Fruit fly (Drosophila melanogaster): ENCODE measurements around the gene Tektin-C.
A peak's percentile ranks its signal among the peaks of the same experiment; 100 is the strongest.

The Tektin-C gene

DNA sequence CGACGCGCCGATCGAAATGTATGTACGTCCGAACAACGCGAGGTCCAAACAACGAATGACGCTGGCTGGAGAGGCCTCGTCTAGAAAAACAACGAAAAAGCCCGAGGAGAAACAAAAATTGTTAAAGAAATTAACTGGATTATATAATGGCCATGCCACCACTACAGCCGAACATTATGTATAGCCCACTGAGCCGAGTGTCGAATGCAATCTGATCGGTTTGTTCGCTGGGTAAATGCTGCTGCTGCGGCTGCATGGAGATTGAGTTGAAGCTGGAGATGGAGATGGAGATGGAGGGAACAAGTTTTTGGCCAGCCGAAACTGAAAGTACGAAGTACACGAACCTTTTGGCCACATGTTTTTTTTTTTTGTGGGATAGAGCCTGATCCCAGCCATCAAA, 9.7 kb downstream of the Tektin-C start, which contains the start of gene Cralbp:
Gene Cralbp, minus strand, starts transcription at position 115 of the 400 bp plus-strand sequence.
- TF ChIP-seq CG8478 (optimal IDR thresholded peaks at IDR 0.05): no peak
- TF ChIP-seq pan (optimal IDR thresholded peaks at IDR 0.05): no peak
- no peak for TF ChIP-seq EcR (GFP tag; optimal IDR thresholded peaks at IDR 0.05)
- no peak for TF ChIP-seq usp (GFP tag; optimal IDR thresholded peaks at IDR 0.05)

DNA sequence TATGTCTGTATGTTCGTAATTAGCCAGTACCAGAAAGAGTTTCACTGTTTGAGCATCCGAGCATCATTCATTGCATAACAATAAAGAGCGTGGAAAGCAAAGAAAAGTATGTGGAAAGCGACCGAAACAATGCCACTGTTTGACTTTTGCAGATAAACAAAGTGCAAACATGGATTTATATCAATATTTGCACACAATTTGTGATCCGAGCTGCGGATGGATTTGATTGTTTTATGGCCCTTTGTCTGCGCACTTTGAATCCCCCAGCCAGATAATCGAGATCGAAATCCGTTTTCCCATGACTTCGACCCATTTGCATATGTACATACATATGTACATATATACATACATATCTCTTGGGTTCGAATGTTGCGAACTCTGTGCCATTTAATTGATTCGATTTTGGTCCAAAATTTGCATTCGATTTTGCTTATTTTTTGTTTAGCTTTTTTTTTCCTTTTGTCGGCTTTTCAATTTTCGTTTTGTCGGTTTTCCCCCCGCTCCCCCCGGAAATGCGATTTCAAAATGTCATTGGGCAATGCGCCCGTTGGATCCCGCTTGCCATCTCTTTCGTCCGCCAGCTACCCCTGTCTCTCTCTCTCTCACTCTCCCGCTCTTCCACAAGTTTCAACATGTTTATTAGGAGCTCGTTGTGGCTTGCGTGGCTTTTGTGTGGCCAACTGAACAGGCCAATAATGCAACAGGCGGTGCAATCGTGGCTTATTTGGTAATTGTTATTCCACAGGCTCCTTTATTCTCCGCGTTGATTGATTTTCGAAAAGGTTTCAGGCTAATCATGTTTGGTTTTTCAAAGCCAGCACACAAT, 10.9 kb downstream of the Tektin-C start:
- TF ChIP-seq EcR (GFP tag; optimal IDR thresholded peaks at IDR 0.05) (no peak), usp (GFP tag; optimal IDR thresholded peaks at IDR 0.05) (no peak), psq (optimal IDR thresholded peaks at IDR 0.05) (no peak), CG8478 (optimal IDR thresholded peaks at IDR 0.05) (no peak), Dll (optimal IDR thresholded peaks at IDR 0.05) (no peak), pan (optimal IDR thresholded peaks at IDR 0.05) (no peak)

DNA sequence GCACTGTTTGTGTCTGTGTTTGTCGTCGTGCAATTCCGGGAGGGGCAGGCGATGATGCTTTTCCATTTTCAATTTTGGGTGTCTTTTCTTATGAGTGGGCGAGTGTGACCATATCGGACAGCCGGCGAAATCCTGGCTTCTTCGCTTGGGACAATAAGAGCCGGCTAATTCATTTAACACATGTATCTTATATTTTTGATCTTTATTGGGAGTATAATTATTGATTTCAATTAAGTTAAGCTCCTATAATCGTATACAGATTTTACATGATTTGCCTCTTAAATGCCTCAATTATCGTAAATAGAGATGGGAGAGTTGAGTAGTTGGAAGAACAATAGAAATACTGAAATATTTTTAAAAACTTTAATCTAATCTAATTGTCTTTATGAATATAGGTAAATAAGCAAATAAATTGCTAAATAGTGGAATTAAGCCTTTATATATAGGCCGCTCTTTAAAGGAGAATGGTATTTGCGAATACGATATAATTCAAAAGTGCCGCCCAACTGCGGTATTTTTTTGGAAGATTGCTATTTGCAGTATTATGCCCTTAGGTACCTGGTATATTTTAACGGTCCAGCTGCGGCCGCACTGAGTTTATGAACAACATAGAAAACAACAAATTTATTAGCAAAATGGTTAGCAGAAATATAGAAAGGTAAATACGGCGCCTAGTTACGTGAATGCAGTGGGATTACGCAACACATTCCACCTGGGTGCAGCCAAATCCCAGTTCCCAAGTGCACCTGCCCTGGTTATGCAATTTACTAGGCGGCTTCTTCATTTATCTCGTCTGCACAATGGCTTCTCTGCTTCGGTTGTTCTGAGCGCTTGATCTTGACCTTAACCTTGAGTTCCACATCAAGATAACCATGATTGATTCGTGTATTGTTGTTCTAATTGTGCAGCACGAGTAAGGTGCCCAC, 16.6 kb downstream of the Tektin-C start, which contains the start of the genes Myt1, PGRP-LD and Pmi:
Gene Myt1, minus strand, starts transcription at position 116 of the 926 bp plus-strand sequence.
Gene PGRP-LD, plus strand, starts transcription at position 576 of the 926 bp plus-strand sequence.
Gene Pmi, plus strand, starts transcription at position 576 of the 926 bp plus-strand sequence.
- no peak for TF ChIP-seq CG8478 (optimal IDR thresholded peaks at IDR 0.05)
- no peak for TF ChIP-seq pan (optimal IDR thresholded peaks at IDR 0.05)
- no peak for TF ChIP-seq EcR (GFP tag; optimal IDR thresholded peaks at IDR 0.05)
- no peak for TF ChIP-seq Dll (optimal IDR thresholded peaks at IDR 0.05)
- no peak for TF ChIP-seq usp (GFP tag; optimal IDR thresholded peaks at IDR 0.05)
- TF ChIP-seq psq (optimal IDR thresholded peaks at IDR 0.05): no peak

DNA sequence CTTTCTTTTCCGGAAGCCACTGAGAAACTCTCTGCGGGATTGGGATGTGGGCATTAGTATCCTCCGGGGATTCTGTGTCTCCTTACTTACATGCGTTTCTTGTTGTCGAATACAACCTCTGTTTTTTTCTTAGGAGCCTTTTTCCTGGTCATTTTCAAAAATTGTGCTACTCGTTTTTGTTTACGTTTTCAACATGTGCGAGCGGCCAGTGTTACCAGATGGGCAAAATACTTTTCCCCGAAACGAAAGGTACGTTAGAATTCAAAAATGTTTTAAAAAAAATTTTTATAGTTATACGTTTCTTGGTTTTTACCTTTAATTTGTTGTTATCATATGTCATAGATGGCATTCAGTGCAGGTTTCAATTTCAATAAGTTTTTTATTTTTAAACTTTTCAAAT, 19.2 kb downstream of the Tektin-C start, which contains the start of gene vito:
Gene vito, minus strand, starts transcription at position 220 of the 400 bp plus-strand sequence.
- TF ChIP-seq usp (GFP tag; optimal IDR thresholded peaks at IDR 0.05): no peak
- no peak for TF ChIP-seq CG8478 (optimal IDR thresholded peaks at IDR 0.05)
- TF ChIP-seq Dll (optimal IDR thresholded peaks at IDR 0.05): no peak
- no peak for TF ChIP-seq pan (optimal IDR thresholded peaks at IDR 0.05)
- TF ChIP-seq EcR (GFP tag; optimal IDR thresholded peaks at IDR 0.05): no peak
- TF ChIP-seq psq (optimal IDR thresholded peaks at IDR 0.05): no peak

- TF ChIP-seq usp (GFP tag; optimal IDR thresholded peaks at IDR 0.05) (no peak), psq (optimal IDR thresholded peaks at IDR 0.05) (no peak), CG8478 (optimal IDR thresholded peaks at IDR 0.05) (no peak), EcR (GFP tag; optimal IDR thresholded peaks at IDR 0.05) (no peak), Dll (optimal IDR thresholded peaks at IDR 0.05) (no peak), pan (optimal IDR thresholded peaks at IDR 0.05) (no peak)
These were observed 21.6 kb downstream of the Tektin-C start for dm6 chr3L:5774782-5775181.

- TF ChIP-seq usp (GFP tag; optimal IDR thresholded peaks at IDR 0.05) (no peak), pan (optimal IDR thresholded peaks at IDR 0.05) (no peak), Dll (optimal IDR thresholded peaks at IDR 0.05) (no peak), CG8478 (optimal IDR thresholded peaks at IDR 0.05) (peak; percentile 97), EcR (GFP tag; optimal IDR thresholded peaks at IDR 0.05) (no peak), psq (optimal IDR thresholded peaks at IDR 0.05) (no peak)
These were observed 25.4 kb downstream of the Tektin-C start for dm6 chr3L:5770817-5771425.

- TF ChIP-seq EcR (GFP tag; optimal IDR thresholded peaks at IDR 0.05): no peak
- peak; percentile 25 for TF ChIP-seq psq (optimal IDR thresholded peaks at IDR 0.05)
- no peak for TF ChIP-seq Dll (optimal IDR thresholded peaks at IDR 0.05)
- TF ChIP-seq pan (optimal IDR thresholded peaks at IDR 0.05): no peak
- no peak for TF ChIP-seq usp (GFP tag; optimal IDR thresholded peaks at IDR 0.05)
These were observed 26.1 kb downstream of the Tektin-C start for dm6 chr3L:5770113-5770798.

DNA sequence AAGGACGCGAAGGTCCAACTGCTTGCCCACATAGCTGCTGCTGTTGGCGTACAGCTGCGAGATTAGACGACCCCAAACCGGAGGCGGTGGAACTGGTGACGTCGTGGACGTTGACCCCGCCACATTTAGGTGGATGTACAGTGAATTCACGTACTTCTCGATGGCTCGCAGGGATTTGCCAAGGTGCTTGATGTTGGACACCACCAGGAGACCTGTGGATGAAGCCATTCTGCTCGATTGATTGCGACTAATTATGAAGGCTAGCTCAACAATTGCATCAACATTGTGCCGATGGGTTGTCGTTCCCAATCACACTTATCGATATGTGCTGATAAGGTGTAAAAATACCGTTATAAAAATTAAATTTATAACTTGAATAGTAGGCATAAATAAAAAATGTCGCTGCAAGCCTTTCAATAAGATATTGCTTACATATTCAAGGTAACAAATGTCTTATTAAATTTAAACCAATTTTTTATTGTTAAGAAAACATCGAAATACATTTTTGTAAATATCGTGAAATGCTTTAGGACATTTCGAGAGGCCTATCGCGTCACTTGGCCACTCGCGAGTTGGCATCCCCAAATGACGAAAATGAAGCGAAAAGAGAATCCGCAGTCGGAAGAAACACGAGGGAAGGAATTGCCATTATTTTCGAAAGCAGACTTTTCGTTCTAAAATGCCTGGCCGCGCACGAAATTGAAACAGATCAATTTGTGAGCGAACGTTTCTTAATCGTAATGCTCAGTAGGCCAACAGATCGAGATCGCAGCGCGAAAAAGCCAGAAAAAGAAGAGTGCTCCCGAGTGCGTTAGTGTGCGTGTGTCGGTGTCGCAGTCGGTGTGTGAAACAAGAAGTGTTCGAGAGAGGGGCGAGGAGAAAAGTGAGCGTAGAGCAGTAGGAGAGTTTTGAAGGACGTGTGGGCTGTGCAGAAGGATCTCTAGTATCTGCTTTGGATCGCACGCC, 27.5 kb downstream of the Tektin-C start, which contains the start of the genes Ppat-Dpck and scny:
Gene Ppat-Dpck, minus strand, starts transcription at position 263 of the 966 bp plus-strand sequence.
Gene scny, plus strand, starts transcription at position 471 of the 966 bp plus-strand sequence.
- TF ChIP-seq usp (GFP tag; optimal IDR thresholded peaks at IDR 0.05): no peak
- TF ChIP-seq pan (optimal IDR thresholded peaks at IDR 0.05): no peak
- TF ChIP-seq EcR (GFP tag; optimal IDR thresholded peaks at IDR 0.05): no peak
- no peak for TF ChIP-seq Dll (optimal IDR thresholded peaks at IDR 0.05)
- no peak for TF ChIP-seq psq (optimal IDR thresholded peaks at IDR 0.05)
- no peak for TF ChIP-seq CG8478 (optimal IDR thresholded peaks at IDR 0.05)

DNA sequence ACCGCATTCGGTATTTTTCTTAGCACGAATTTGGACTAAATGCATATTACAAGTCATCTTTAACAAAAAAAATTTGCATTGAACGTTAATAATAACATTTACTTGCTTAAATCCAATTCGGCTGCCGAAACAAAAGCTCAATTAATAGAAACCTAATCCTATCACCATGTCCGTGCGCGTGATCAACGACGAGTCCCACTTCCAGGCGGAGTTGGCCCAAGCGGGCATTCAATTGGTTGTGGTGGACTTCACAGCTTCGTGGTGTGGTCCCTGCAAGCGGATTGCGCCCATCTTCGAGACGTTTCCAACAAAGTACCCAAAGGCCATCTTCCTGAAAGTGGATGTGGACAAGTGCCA, 30.5 kb downstream of the Tektin-C start, which contains the start of gene Txl:
Gene Txl, plus strand, starts transcription at position 3 of the 357 bp plus-strand sequence.
- TF ChIP-seq EcR (GFP tag; optimal IDR thresholded peaks at IDR 0.05) (no peak), usp (GFP tag; optimal IDR thresholded peaks at IDR 0.05) (no peak), Dll (optimal IDR thresholded peaks at IDR 0.05) (no peak)
